Fruit fly (Drosophila melanogaster) whole organism, embryonic: ENCODE measurements around the gene mop.
A peak's percentile ranks its signal among the peaks of the same experiment; 100 is the strongest.

Experiments
- Antp ChIP-seq: fragments of 200-800 bp; sonication (Bioruptor generic); optimal IDR thresholded peaks from 3 replicates; lab custom pipeline; 2016; ENCODE audit warnings: missing biosample characterization, missing genetic modification characterization
- Blimp-1 ChIP-seq: fragments of 200-800 bp; sonication (Bioruptor generic); optimal IDR thresholded peaks from 3 replicates; lab custom pipeline; 2018; ENCODE audit warnings: missing biosample characterization, missing genetic modification characterization, mild to moderate bottlenecking, moderate library complexity, missing genetic modification reagents
- CG10431 ChIP-seq: fragments of 200-800 bp; sonication (Bioruptor generic); optimal IDR thresholded peaks from 3 replicates; lab custom pipeline; 2018; ENCODE audit warnings: missing biosample characterization, mild to moderate bottlenecking, missing genetic modification characterization
- CG10462 ChIP-seq: fragments of 200-800 bp; sonication (Bioruptor generic); optimal IDR thresholded peaks from 2 replicates; lab custom pipeline; 2016; ENCODE audit warnings: missing biosample characterization, missing genetic modification characterization
- CG10959 ChIP-seq: fragments of 200-800 bp; sonication (Bioruptor generic); IDR thresholded peaks from 2 replicates; pipeline ENCODE4 v1.3.6; 2022; ENCODE audit warnings: missing biosample characterization, missing genetic modification characterization
- CG12391 ChIP-seq: fragments of 200-800 bp; sonication (Bioruptor generic); optimal IDR thresholded peaks from 3 replicates; lab custom pipeline; 2018; ENCODE audit warnings: missing biosample characterization, mild to moderate bottlenecking, missing genetic modification characterization, moderate library complexity
- CG17802 ChIP-seq: fragments of 200-800 bp; sonication (Bioruptor generic); optimal IDR thresholded peaks from 2 replicates; lab custom pipeline; 2018; ENCODE audit warnings: missing biosample characterization, mild to moderate bottlenecking, missing genetic modification characterization, moderate library complexity
- CG2875 ChIP-seq: fragments of 200-800 bp; sonication (Bioruptor generic); optimal IDR thresholded peaks from 2 replicates; lab custom pipeline; 2017; ENCODE audit warnings: missing biosample characterization, mild to moderate bottlenecking, missing genetic modification characterization, missing genetic modification reagents
- CG2889 ChIP-seq: fragments of 200-800 bp; sonication (Bioruptor generic); IDR thresholded peaks from 3 replicates; pipeline ENCODE4 v1.3.6; 2022; ENCODE audit warnings: missing biosample characterization, missing genetic modification characterization
- CG3065 ChIP-seq: fragments of 200-800 bp; sonication (Bioruptor generic); optimal IDR thresholded peaks from 2 replicates; lab custom pipeline; 2016; ENCODE audit warnings: missing biosample characterization, missing genetic modification characterization
- CG3163 ChIP-seq: fragments of 200-800 bp; sonication (Bioruptor generic); optimal IDR thresholded peaks from 3 replicates; lab custom pipeline; 2016; ENCODE audit warnings: missing biosample characterization, missing genetic modification characterization
- CG32767 ChIP-seq: fragments of 200-800 bp; sonication (Bioruptor generic); IDR thresholded peaks from 2 replicates; pipeline ENCODE4 v1.3.6; 2022; ENCODE audit warnings: missing biosample characterization, missing genetic modification characterization
- CG34422 ChIP-seq: fragments of 200-800 bp; sonication (Bioruptor generic); IDR thresholded peaks from 3 replicates; pipeline ENCODE4 v1.3.6; 2022; ENCODE audit warnings: missing biosample characterization, missing genetic modification characterization
- CG4328 ChIP-seq: fragments of 200-800 bp; sonication (Bioruptor generic); optimal IDR thresholded peaks from 3 replicates; lab custom pipeline; 2017; ENCODE audit warnings: missing biosample characterization, missing genetic modification reagents, missing genetic modification characterization
- CG8388 ChIP-seq: fragments of 200-800 bp; sonication (Bioruptor generic); optimal IDR thresholded peaks from 2 replicates; lab custom pipeline; 2019; ENCODE audit warnings: missing biosample characterization, mild to moderate bottlenecking, missing genetic modification characterization, moderate library complexity
- CG8765 ChIP-seq: fragments of 200-800 bp; sonication (Bioruptor generic); IDR thresholded peaks from 2 replicates; pipeline ENCODE4 v1.3.6; 2022; ENCODE audit warnings: missing biosample characterization, missing genetic modification characterization
- CHES-1-like ChIP-seq: fragments of 200-800 bp; sonication (Bioruptor generic); optimal IDR thresholded peaks from 2 replicates; lab custom pipeline; 2016; ENCODE audit warnings: missing biosample characterization, missing genetic modification characterization
- HLH3B ChIP-seq: fragments of 200-800 bp; sonication (Bioruptor generic); IDR thresholded peaks from 2 replicates; pipeline ENCODE4 v1.3.6; 2022; ENCODE audit warnings: missing biosample characterization, missing genetic modification characterization
- Hr78 ChIP-seq, 2 experiments: fragments of 200-800 bp in 1 of 2; fragments of >200 bp in 1 of 2; sonication (Bioruptor generic) in 1 of 2; optimal IDR thresholded peaks; 2 replicates each; lab custom pipeline; 2017 to 2019; ENCODE audit warnings: missing biosample characterization in 2 of 2, missing genetic modification characterization in 2 of 2, mild to moderate bottlenecking in 1 of 2, moderate library complexity in 1 of 2
- Lim3 ChIP-seq: fragments of 200-800 bp; sonication (Bioruptor generic); IDR thresholded peaks from 2 replicates; pipeline ENCODE4 v1.3.6; 2022; ENCODE audit warnings: missing biosample characterization, missing genetic modification characterization
- Mad ChIP-seq: fragments of 200-800 bp; sonication (Bioruptor generic); optimal IDR thresholded peaks from 2 replicates; lab custom pipeline; 2016; ENCODE audit warnings: missing biosample characterization, missing genetic modification characterization
- Side ChIP-seq: fragments of 200-800 bp; sonication (Bioruptor generic); optimal IDR thresholded peaks from 2 replicates; lab custom pipeline; 2016; ENCODE audit warnings: missing biosample characterization, missing genetic modification characterization
- Sry-β ChIP-seq: fragments of 200-800 bp; sonication (Bioruptor generic); optimal IDR thresholded peaks from 2 replicates; lab custom pipeline; 2018; ENCODE audit warnings: missing biosample characterization, mild to moderate bottlenecking, missing genetic modification characterization, moderate library complexity
- Sry-δ ChIP-seq: fragments of 200-800 bp; sonication (Bioruptor generic); optimal IDR thresholded peaks from 2 replicates; lab custom pipeline; 2016; ENCODE audit warnings: missing biosample characterization, missing genetic modification characterization
- Stat92E ChIP-seq, 3 experiments: fragments of >200 bp in 2 of 3; fragments of 200-800 bp in 1 of 3; sonication (Bioruptor generic) in 1 of 3; optimal IDR thresholded peaks; 2 replicates each; lab custom pipeline; 2017 to 2019; ENCODE audit warnings: missing biosample characterization in 3 of 3, missing genetic modification characterization in 3 of 3, mild to moderate bottlenecking in 1 of 3, moderate library complexity in 1 of 3
- bigmax ChIP-seq: fragments of 200-800 bp; sonication (Bioruptor generic); optimal IDR thresholded peaks from 2 replicates; lab custom pipeline; 2018; ENCODE audit warnings: missing biosample characterization, mild to moderate bottlenecking, missing genetic modification characterization
- chinmo ChIP-seq: fragments of 200-800 bp; sonication (Bioruptor generic); IDR thresholded peaks from 4 replicates; pipeline ENCODE4 v1.3.6; 2022; ENCODE audit warnings: missing biosample characterization, missing genetic modification characterization; ENCODE audit not compliant: partially characterized antibody
- crc ChIP-seq: fragments of 200-800 bp; sonication (Bioruptor generic); optimal IDR thresholded peaks from 2 replicates; lab custom pipeline; 2016; ENCODE audit warnings: missing biosample characterization, missing genetic modification characterization
- disco-r ChIP-seq: fragments of 200-800 bp; sonication (Bioruptor generic); optimal IDR thresholded peaks from 2 replicates; lab custom pipeline; 2016; ENCODE audit warnings: missing biosample characterization, missing genetic modification characterization
- dpn ChIP-seq, 2 experiments: fragments of 200-800 bp; sonication (Bioruptor generic); optimal IDR thresholded peaks; 3 replicates each; lab custom pipeline; 2016; ENCODE audit warnings: missing biosample characterization in 2 of 2, missing genetic modification characterization in 2 of 2
- ems ChIP-seq: fragments of 200-800 bp; sonication (Bioruptor generic); optimal IDR thresholded peaks from 3 replicates; lab custom pipeline; 2016; ENCODE audit warnings: missing biosample characterization, missing genetic modification characterization
- eve ChIP-seq, 2 experiments: fragments of >200 bp; optimal IDR thresholded peaks; 2 replicates each; lab custom pipeline; 2017; ENCODE audit warnings: missing biosample characterization in 2 of 2, missing genetic modification characterization in 2 of 2
- fd96Cb ChIP-seq: fragments of 200-800 bp; sonication (Bioruptor generic); optimal IDR thresholded peaks from 2 replicates; lab custom pipeline; 2018; ENCODE audit warnings: missing biosample characterization, mild to moderate bottlenecking, missing genetic modification characterization, moderate library complexity
- gro ChIP-seq: fragments of 200-800 bp; sonication (Bioruptor generic); optimal IDR thresholded peaks from 2 replicates; lab custom pipeline; 2016; ENCODE audit warnings: missing biosample characterization, missing genetic modification characterization
- hkb ChIP-seq, 2 experiments: fragments of 200-800 bp in 1 of 2; fragments of >200 bp in 1 of 2; sonication (Bioruptor generic) in 1 of 2; IDR thresholded peaks in 1 of 2; optimal IDR thresholded peaks in 1 of 2; 2 replicates each; pipeline versions ENCODE4 v1.3.6 to Lab custom; 2017 to 2022; ENCODE audit warnings: missing biosample characterization in 1 of 2, missing genetic modification characterization in 1 of 2
- kah ChIP-seq: fragments of 200-800 bp; sonication (Bioruptor generic); optimal IDR thresholded peaks from 2 replicates; lab custom pipeline; 2018; ENCODE audit warnings: missing biosample characterization, mild to moderate bottlenecking, missing genetic modification characterization
- kay ChIP-seq: fragments of 200-800 bp; sonication (Bioruptor generic); optimal IDR thresholded peaks from 2 replicates; lab custom pipeline; 2016; ENCODE audit warnings: missing biosample characterization, missing genetic modification characterization
- lola ChIP-seq, 3 experiments: fragments of >200 bp in 2 of 3; fragments of 200-800 bp in 1 of 3; sonication (Bioruptor generic) in 1 of 3; optimal IDR thresholded peaks; 2 replicates each; lab custom pipeline; 2017 to 2019; ENCODE audit warnings: missing biosample characterization in 3 of 3, missing genetic modification characterization in 3 of 3, mild to moderate bottlenecking in 1 of 3, moderate library complexity in 1 of 3
- maf-S ChIP-seq: fragments of 200-800 bp; sonication (Bioruptor generic); optimal IDR thresholded peaks from 2 replicates; lab custom pipeline; 2016; ENCODE audit warnings: missing biosample characterization, missing genetic modification characterization
- ranshi ChIP-seq: fragments of 200-800 bp; sonication (Bioruptor generic); IDR thresholded peaks from 2 replicates; pipeline ENCODE4 v1.3.6; 2022; ENCODE audit warnings: missing biosample characterization, missing genetic modification characterization
- sens ChIP-seq: fragments of 200-800 bp; sonication (Bioruptor generic); peaks from one replicate; lab custom pipeline; 2016; ENCODE audit warnings: missing biosample characterization, missing genetic modification characterization
- sima ChIP-seq: fragments of 200-800 bp; sonication (Bioruptor generic); optimal IDR thresholded peaks from 2 replicates; lab custom pipeline; 2016; ENCODE audit warnings: missing biosample characterization, missing genetic modification characterization
- slp2 ChIP-seq: fragments of 200-800 bp; sonication (Bioruptor generic); optimal IDR thresholded peaks from 2 replicates; lab custom pipeline; 2016; ENCODE audit warnings: missing biosample characterization, missing genetic modification characterization
- tap ChIP-seq: fragments of 200-800 bp; optimal IDR thresholded peaks from 3 replicates; lab custom pipeline; 2019; ENCODE audit warnings: missing biosample characterization, mild to moderate bottlenecking, missing genetic modification characterization, moderate library complexity
- tll ChIP-seq, 2 experiments: fragments of 200-800 bp in 1 of 2; fragments of >200 bp in 1 of 2; sonication (Bioruptor generic) in 1 of 2; optimal IDR thresholded peaks; 2 replicates each; lab custom pipeline; 2017 to 2019; ENCODE audit warnings: missing biosample characterization in 2 of 2, missing genetic modification characterization in 2 of 2, mild to moderate bottlenecking in 1 of 2, moderate library complexity in 1 of 2
- twi ChIP-seq: fragments of 200-800 bp; optimal IDR thresholded peaks from 2 replicates; lab custom pipeline; 2019; ENCODE audit warnings: missing biosample characterization, mild to moderate bottlenecking, missing genetic modification characterization, moderate library complexity
- z ChIP-seq: fragments of 200-800 bp; sonication (Bioruptor generic); IDR thresholded peaks from 3 replicates; pipeline ENCODE4 v1.3.6; 2022; ENCODE audit warnings: missing biosample characterization, missing genetic modification characterization

The mop gene

dm6 chr3L:14781082-14781862 lies 5.3 kb upstream of the mop start (continued):
- TF ChIP-seq CG10959 (GFP tag; lab: Robert Waterston, UW) (peak; percentile 49; the same call in 1 of the 2 replicates), crc (GFP tag; lab: Kevin White, UChicago) (peak; percentile 52), CG32767 (GFP tag; lab: Robert Waterston, UW) (peak; percentile 76), CG10431 (peak; percentile 56), lola (GFP tag; optimal IDR thresholded peaks at IDR 0.05; lab: Kevin White, UChicago) (peak in 1 of 3 experiments; percentile 67), Mad (GFP tag; lab: Kevin White, UChicago) (no peak), CG2889 (GFP tag; lab: Robert Waterston, UW) (no peak; the same call in 2 of the 3 replicates), ranshi (GFP tag; lab: Robert Waterston, UW) (no peak), sens (GFP tag; lab: Kevin White, UChicago) (peak; percentile 95), CG12391 (tag; lab: Kevin White, UChicago) (peak; percentile 73), sima (GFP tag; lab: Kevin White, UChicago) (no peak), CG8388 (GFP tag; lab: Kevin White, UChicago) (peak; percentile 100), Lim3 (GFP tag; lab: Robert Waterston, UW) (no peak), Hr78 (GFP tag; optimal IDR thresholded peaks at IDR 0.05; lab: Kevin White, UChicago) (peak in 1 of 2 experiments; percentile 97), Sry-δ (GFP tag; lab: Kevin White, UChicago) (peak; percentile 12), tll (GFP tag; optimal IDR thresholded peaks at IDR 0.05; lab: Kevin White, UChicago) (peak in 1 of 2 experiments; percentile 78), twi (peak; percentile 69), CHES-1-like (GFP tag; lab: Kevin White, UChicago) (peak; percentile 16), CG17802 (tag; lab: Kevin White, UChicago) (no peak), z (GFP tag; lab: Robert Waterston, UW) (peak; percentile 47; the same call in 1 of the 3 replicates), dpn (GFP tag; optimal IDR thresholded peaks at IDR 0.05; lab: Kevin White, UChicago) (peak; percentile 34 to 64), Stat92E (GFP tag; optimal IDR thresholded peaks at IDR 0.05; lab: Kevin White, UChicago) (peak in 1 of 3 experiments; percentile 86), CG8765 (GFP tag; lab: Robert Waterston, UW) (no peak), bigmax (no peak), maf-S (GFP tag; lab: Kevin White, UChicago) (peak; percentile 28), gro (GFP tag; lab: Kevin White, UChicago) (peak; percentile 64), HLH3B (no peak; the same call in 1 of the 2 replicates), CG2875 (GFP tag; lab: Kevin White, UChicago) (peak; percentile 49), CG4328 (GFP tag; lab: Kevin White, UChicago) (peak; percentile 81), ems (GFP tag; lab: Kevin White, UChicago) (no peak), CG34422 (GFP tag; lab: Robert Waterston, UW) (peak; percentile 23; the same call in 2 of the 3 replicates), CG10462 (GFP tag; lab: Kevin White, UChicago) (peak; percentile 21), Blimp-1 (GFP tag; lab: Kevin White, UChicago) (peak; percentile 67), Antp (GFP tag; lab: Kevin White, UChicago) (peak; percentile 30), fd96Cb (tag; lab: Kevin White, UChicago) (peak; percentile 81), tap (no peak), CG3163 (GFP tag; lab: Kevin White, UChicago) (peak; percentile 31), Side (peak; percentile 86), slp2 (GFP tag; lab: Kevin White, UChicago) (no peak), CG3065 (GFP tag; lab: Kevin White, UChicago) (peak; percentile 94), hkb (optimal IDR thresholded peaks at IDR 0.05; lab: Kevin White, UChicago) (no peak), hkb (GFP tag; IDR thresholded peaks at IDR 0.05; lab: Robert Waterston, UW) (peak; percentile 51; the same call in 1 of the 2 replicates), kah (peak; percentile 61), Sry-β (peak; percentile 23), kay (GFP tag; lab: Kevin White, UChicago) (peak; percentile 13), chinmo (GFP tag; lab: Robert Waterston, UW) (peak; percentile 96), eve (GFP tag; optimal IDR thresholded peaks at IDR 0.05; lab: Kevin White, UChicago) (peak in 1 of 2 experiments; percentile 85), disco-r (GFP tag; lab: Kevin White, UChicago) (peak; percentile 36)
